Fruit fly (Drosophila melanogaster): ENCODE measurements around the gene Paip2.
A peak's percentile ranks its signal among the peaks of the same experiment; 100 is the strongest.

Gene Paip2

dm6 chr3R:12982167-12982981 is 1.8 kb downstream of the Paip2 start (continued):
- TF ChIP-seq CG12071 (GFP tag; optimal IDR thresholded peaks at IDR 0.05) (peak; percentile 36), CG5245 (GFP tag; optimal IDR thresholded peaks at IDR 0.05) (no peak), dysf (GFP tag; IDR thresholded peaks at IDR 0.05) (peak; percentile 83), CG6654 (GFP tag; optimal IDR thresholded peaks at IDR 0.05) (peak; percentile 5), CG17612 (GFP tag; IDR thresholded peaks at IDR 0.05) (0 out of 2 replicates have a peak, but pooled peaks have one; percentile 26), CG10209 (GFP tag; optimal IDR thresholded peaks at IDR 0.05) (peak; percentile 71), Ada2b (GFP tag; IDR thresholded peaks at IDR 0.05) (peak; percentile 59), pros (GFP tag; optimal IDR thresholded peaks at IDR 0.05) (no peak), eyg (GFP tag; optimal IDR thresholded peaks at IDR 0.05) (no peak), zen2 (GFP tag; IDR thresholded peaks at IDR 0.05; ENCODE audit: partially characterized antibody) (no peak), her (GFP tag; optimal IDR thresholded peaks at IDR 0.05) (no peak), CG1647 (GFP tag; optimal IDR thresholded peaks at IDR 0.05) (no peak), CkIIα-i1 (GFP tag; IDR thresholded peaks at IDR 0.05) (no peak), CG30020 (tag; optimal IDR thresholded peaks at IDR 0.05) (peak; percentile 24), pum (GFP tag; optimal IDR thresholded peaks at IDR 0.05) (no peak), gt (GFP tag; IDR thresholded peaks at IDR 0.05) (no peak), salm (tag; optimal IDR thresholded peaks at IDR 0.05) (no peak), CG11560 (tag; IDR thresholded peaks at IDR 0.05) (0 out of 3 replicates have a peak, but pooled peaks have one; percentile 33), CG1024 (GFP tag; IDR thresholded peaks at IDR 0.05) (no peak), CG6813 (GFP tag; optimal IDR thresholded peaks at IDR 0.05) (peak; percentile 74), CG12236 (GFP tag; optimal IDR thresholded peaks at IDR 0.05) (peak; percentile 2), dpn (GFP tag; optimal IDR thresholded peaks at IDR 0.05) (peak in 1 of 2 experiments; percentile 61), caup (GFP tag; optimal IDR thresholded peaks at IDR 0.05; ENCODE audit: severe bottlenecking) (peak; percentile 78), Opbp (GFP tag; IDR thresholded peaks at IDR 0.05; ENCODE audit: partially characterized antibody) (no peak), Rx (GFP tag; IDR thresholded peaks at IDR 0.05) (peak; percentile 40; the same call in 1 of the 2 replicates), cwo (GFP tag; optimal IDR thresholded peaks at IDR 0.05) (peak; percentile 71), CG4730 (GFP tag; IDR thresholded peaks at IDR 0.05) (no peak), odd (GFP tag; optimal IDR thresholded peaks at IDR 0.05) (peak; percentile 55), CG31365 (tag; optimal IDR thresholded peaks at IDR 0.05) (no peak), vvl (GFP tag; IDR thresholded peaks at IDR 0.05) (peak; percentile 37), inv (GFP tag; IDR thresholded peaks at IDR 0.05; ENCODE audit: partially characterized antibody) (no peak), NFAT (GFP tag; IDR thresholded peaks at IDR 0.05) (peak; percentile 52; the same call in 1 of the 2 replicates), CG34376 (GFP tag; optimal IDR thresholded peaks at IDR 0.05) (peak; percentile 86), ato (GFP tag; IDR thresholded peaks at IDR 0.05; ENCODE audit: partially characterized antibody) (no peak), CG18764 (GFP tag; optimal IDR thresholded peaks at IDR 0.05) (peak; percentile 13), CG34422 (GFP tag; IDR thresholded peaks at IDR 0.05) (0 out of 3 replicates have a peak, but pooled peaks have one; percentile 25), H2.0 (GFP tag; IDR thresholded peaks at IDR 0.05) (no peak), ewg (GFP tag; optimal IDR thresholded peaks at IDR 0.05) (peak; percentile 25), sr (GFP tag; IDR thresholded peaks at IDR 0.05) (no peak), CG9437 (GFP tag; optimal IDR thresholded peaks at IDR 0.05) (peak; percentile 72), CG18599 (GFP tag; optimal IDR thresholded peaks at IDR 0.05) (peak; percentile 81), Dip2 (GFP tag; IDR thresholded peaks at IDR 0.05) (no peak), CG13296 (GFP tag; optimal IDR thresholded peaks at IDR 0.05) (peak; percentile 79), CG15073 (GFP tag; optimal IDR thresholded peaks at IDR 0.05) (no peak), nerfin-2 (GFP tag; IDR thresholded peaks at IDR 0.05; ENCODE audit: partially characterized antibody) (no peak), crol (GFP tag; IDR thresholded peaks at IDR 0.05) (no peak), CG3726 (GFP tag; IDR thresholded peaks at IDR 0.05) (no peak), nom (GFP tag; optimal IDR thresholded peaks at IDR 0.05) (peak; percentile 58)
